Worm (Caenorhabditis elegans): ENCODE data around the gene C05C10.3.

DNA sequence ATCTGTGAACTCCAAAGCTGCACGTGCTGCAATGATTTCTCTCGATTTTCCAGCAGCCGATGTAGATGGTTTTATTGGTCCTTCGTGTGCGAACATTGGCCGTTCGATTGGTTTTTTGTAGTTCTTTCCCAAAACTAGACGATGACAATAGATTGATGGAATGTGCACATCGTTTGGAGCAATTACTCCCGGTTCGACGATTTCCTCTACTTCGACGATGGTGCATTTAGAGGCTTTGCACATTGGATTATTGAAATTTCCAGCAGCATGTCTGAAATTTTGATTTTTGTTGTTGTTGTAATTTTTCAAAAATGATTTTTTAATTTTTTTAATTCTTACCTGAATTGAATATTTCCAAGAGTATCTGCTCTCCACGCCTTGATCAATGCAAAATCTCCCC, 1.0 kb downstream of the C05C10.3 start:
- no peak for TF ChIP-seq ama-1 (optimal IDR thresholded peaks at IDR 0.05)
- TF ChIP-seq nhr-232 (tag; optimal IDR thresholded peaks at IDR 0.05): no peak
- TF ChIP-seq gmeb-2 (tag; optimal IDR thresholded peaks at IDR 0.05): no peak
- TF ChIP-seq pros-1 (tag; optimal IDR thresholded peaks at IDR 0.05): no peak
- no peak for TF ChIP-seq hlh-30 (tag; optimal IDR thresholded peaks at IDR 0.05; ENCODE audit: insufficient read depth)
- no peak for TF ChIP-seq ahr-1 (tag; optimal IDR thresholded peaks at IDR 0.05)
- no peak for TF ChIP-seq fkh-10 (GFP tag; optimal IDR thresholded peaks at IDR 0.05)
- no peak for TF ChIP-seq tbx-2 (tag; optimal IDR thresholded peaks at IDR 0.05)
- no peak for TF ChIP-seq ets-4 (tag; optimal IDR thresholded peaks at IDR 0.05)
- TF ChIP-seq ceh-30 (tag; optimal IDR thresholded peaks at IDR 0.05): no peak
- TF ChIP-seq ceh-22 (tag; optimal IDR thresholded peaks at IDR 0.05): no peak
